Fruit fly (Drosophila melanogaster): Measurements from ENCODE around the gene CG42717.

DNA sequence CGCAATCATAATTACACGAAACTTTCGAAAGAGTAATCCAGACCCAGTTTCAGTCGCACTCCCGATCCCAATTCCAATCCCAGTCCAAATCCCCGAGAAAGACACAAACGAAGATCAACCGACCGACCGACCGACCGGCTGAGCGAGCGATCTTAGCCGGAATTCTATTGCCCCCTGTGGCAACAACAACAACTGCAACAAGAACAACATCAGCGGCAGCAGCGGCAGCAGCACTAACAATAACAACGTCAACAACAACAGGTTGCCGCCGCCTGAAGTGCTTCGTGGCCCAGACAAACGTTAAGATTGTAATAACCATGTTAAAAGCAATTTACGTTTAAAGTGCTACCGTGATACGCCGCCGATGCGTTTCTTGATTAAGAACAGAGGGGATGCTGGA lies 14.3 kb downstream of the CG42717 start:
- no peak for TF ChIP-seq kay (GFP tag; ENCODE audit: borderline replicate concordance)
- no peak for TF ChIP-seq CG7101 (tag; optimal IDR thresholded peaks at IDR 0.05)
- TF ChIP-seq CG12768 (GFP tag; optimal IDR thresholded peaks at IDR 0.05): no peak
- no peak for TF ChIP-seq CG14711 (tag; optimal IDR thresholded peaks at IDR 0.05)
- no peak for TF ChIP-seq CG1620 (GFP tag; optimal IDR thresholded peaks at IDR 0.05)
- no peak for TF ChIP-seq CG7045 (GFP tag; optimal IDR thresholded peaks at IDR 0.05)
- no peak for TF ChIP-seq CG11617 (GFP tag; optimal IDR thresholded peaks at IDR 0.05)
- no peak for TF ChIP-seq pad (GFP tag; optimal IDR thresholded peaks at IDR 0.05)
- TF ChIP-seq cnc (optimal IDR thresholded peaks at IDR 0.05): no peak
- no peak for TF ChIP-seq Clk (GFP tag; optimal IDR thresholded peaks at IDR 0.05)
- no peak for TF ChIP-seq ovo (GFP tag; optimal IDR thresholded peaks at IDR 0.05)
